Worm (Caenorhabditis elegans): Measurements from ENCODE around the gene R04B3.1.

R04B3.1 gene

DNA sequence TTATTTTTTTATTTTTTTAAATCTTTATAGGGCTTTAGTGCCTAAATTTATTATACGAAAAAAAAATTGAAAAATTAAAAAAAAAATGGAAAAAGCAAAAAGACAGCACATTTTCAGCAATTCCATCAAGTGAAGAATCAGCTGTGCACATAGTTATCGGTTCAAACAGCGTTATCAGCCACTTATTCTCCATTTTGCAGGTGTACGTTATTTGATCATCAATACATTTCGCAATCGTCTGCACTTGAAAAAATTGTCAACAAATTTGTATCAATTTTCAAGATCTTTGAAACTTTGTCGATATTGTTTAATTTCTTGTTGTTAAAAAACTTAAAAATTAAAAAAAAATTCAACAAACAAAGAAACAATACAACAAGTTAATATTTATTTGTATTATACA, 31.5 kb downstream of the R04B3.1 start:
- peak; percentile 40 for TF ChIP-seq pqm-1 (tag; optimal IDR thresholded peaks at IDR 0.05)
- peak; percentile 41 for TF ChIP-seq pha-4 (tag; optimal IDR thresholded peaks at IDR 0.05)
- TF ChIP-seq elt-2 (tag; optimal IDR thresholded peaks at IDR 0.05), result peak; percentile 65
- TF ChIP-seq nhr-76 (tag; optimal IDR thresholded peaks at IDR 0.05), result no peak
- TF ChIP-seq fkh-10 (GFP tag; optimal IDR thresholded peaks at IDR 0.05), result no peak

ce11 chrX:2439309-2439708, 31.9 kb downstream of the R04B3.1 start:
- TF ChIP-seq skn-1 (tag; optimal IDR thresholded peaks at IDR 0.05) (no peak), nfya-1 (tag; optimal IDR thresholded peaks at IDR 0.05; ENCODE audit: insufficient read depth) (peak; percentile 6), fos-1 (tag; optimal IDR thresholded peaks at IDR 0.05) (no peak), ZK546.5 (tag; optimal IDR thresholded peaks at IDR 0.05) (no peak), nhr-23 (tag; optimal IDR thresholded peaks at IDR 0.05) (no peak), ztf-11 (tag; optimal IDR thresholded peaks at IDR 0.05) (no peak), nhr-76 (tag; optimal IDR thresholded peaks at IDR 0.05) (no peak), egl-27 (tag; optimal IDR thresholded peaks at IDR 0.05) (no peak)

DNA sequence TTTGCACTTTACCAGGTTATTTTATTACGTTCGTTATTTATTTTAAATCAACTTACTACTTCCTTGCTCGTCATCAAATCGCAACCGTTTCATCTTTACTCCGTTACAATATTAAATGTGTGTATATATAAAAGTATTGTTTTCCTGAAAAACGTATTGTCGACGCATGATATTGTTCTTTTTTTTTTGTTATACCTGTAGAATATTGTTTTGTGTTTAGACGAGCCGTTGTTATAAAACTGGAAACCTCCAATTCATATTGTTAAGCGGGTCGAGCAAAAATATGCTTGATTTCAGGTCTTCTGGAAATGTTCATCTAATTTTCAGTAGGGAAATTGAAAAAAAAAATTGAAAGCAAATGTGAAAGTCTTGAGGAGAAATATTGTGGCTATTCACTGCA, 32.3 kb downstream of the R04B3.1 start, which contains the start of gene gid-2:
Gene gid-2, minus strand, starts transcription at position 101 of the 400 bp plus-strand sequence.
- TF ChIP-seq unc-39 (tag; optimal IDR thresholded peaks at IDR 0.05) (no peak), ama-1 (optimal IDR thresholded peaks at IDR 0.05) (no peak), nhr-77 (tag; optimal IDR thresholded peaks at IDR 0.05) (no peak), nhr-23 (tag; optimal IDR thresholded peaks at IDR 0.05) (no peak), ztf-4 (tag; optimal IDR thresholded peaks at IDR 0.05) (no peak)

ce11 chrX:2435353-2435752, 35.9 kb downstream of the R04B3.1 start:
- TF ChIP-seq ama-1 (optimal IDR thresholded peaks at IDR 0.05) (peak; percentile 24), nfya-1 (tag; optimal IDR thresholded peaks at IDR 0.05; ENCODE audit: insufficient read depth) (peak; percentile 10), nhr-77 (tag; optimal IDR thresholded peaks at IDR 0.05) (no peak), eor-1 (tag; optimal IDR thresholded peaks at IDR 0.05) (no peak), pha-4 (tag; optimal IDR thresholded peaks at IDR 0.05) (peak; percentile 16)

ce11 chrX:2433805-2434204, 37.4 kb downstream of the R04B3.1 start:
- TF ChIP-seq pqm-1 (tag; optimal IDR thresholded peaks at IDR 0.05), result no peak
- TF ChIP-seq unc-39 (tag; optimal IDR thresholded peaks at IDR 0.05), result no peak
- TF ChIP-seq aly-2 (tag; optimal IDR thresholded peaks at IDR 0.05), result no peak
- TF ChIP-seq mdl-1 (tag; optimal IDR thresholded peaks at IDR 0.05), result no peak
- no peak for TF ChIP-seq mml-1 (tag; optimal IDR thresholded peaks at IDR 0.05)
- no peak for TF ChIP-seq ceh-9 (tag; optimal IDR thresholded peaks at IDR 0.05)

DNA sequence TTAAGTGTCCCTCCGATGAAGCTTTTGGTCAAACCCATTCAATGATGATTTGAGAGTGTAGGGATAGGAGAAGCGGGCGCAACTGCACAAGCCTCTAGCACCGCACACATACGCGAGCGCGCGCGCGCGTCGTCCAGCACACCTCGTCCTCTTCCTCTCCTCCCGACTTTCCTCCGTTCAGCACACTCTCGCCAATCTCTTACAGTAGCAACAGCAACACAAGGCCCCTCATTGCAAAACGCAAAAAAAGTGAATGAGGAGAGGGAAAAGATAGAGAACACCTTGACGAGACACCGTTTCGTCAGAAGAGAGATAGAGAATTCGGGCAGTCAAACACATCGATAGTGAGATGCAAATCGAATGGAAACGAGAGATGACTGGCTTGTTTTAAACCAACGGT, 38.7 kb downstream of the R04B3.1 start:
- TF ChIP-seq lin-39 (tag; optimal IDR thresholded peaks at IDR 0.05) (peak; percentile 45), lin-15B (tag; optimal IDR thresholded peaks at IDR 0.05) (peak; percentile 7), ZK546.5 (tag; optimal IDR thresholded peaks at IDR 0.05) (no peak), elt-3 (tag; optimal IDR thresholded peaks at IDR 0.05) (no peak), tbx-2 (tag; optimal IDR thresholded peaks at IDR 0.05) (peak; percentile 12), pqm-1 (tag; optimal IDR thresholded peaks at IDR 0.05) (peak; percentile 13), pha-4 (tag; optimal IDR thresholded peaks at IDR 0.05) (peak; percentile 91), snpc-4 (tag; optimal IDR thresholded peaks at IDR 0.05) (peak; percentile 44), nhr-12 (tag; optimal IDR thresholded peaks at IDR 0.05) (no peak), unc-62 (GFP tag; optimal IDR thresholded peaks at IDR 0.05) (peak; percentile 33), ceh-9 (tag; optimal IDR thresholded peaks at IDR 0.05) (no peak), egl-27 (tag; optimal IDR thresholded peaks at IDR 0.05) (peak; percentile 70), fkh-10 (GFP tag; optimal IDR thresholded peaks at IDR 0.05) (no peak), lsy-12 (tag; optimal IDR thresholded peaks at IDR 0.05) (peak; percentile 11), nhr-25 (tag; optimal IDR thresholded peaks at IDR 0.05) (peak; percentile 83), fkh-2 (tag; optimal IDR thresholded peaks at IDR 0.05) (no peak), zag-1 (tag; optimal IDR thresholded peaks at IDR 0.05) (no peak), ztf-4 (tag; optimal IDR thresholded peaks at IDR 0.05) (no peak), nhr-23 (tag; optimal IDR thresholded peaks at IDR 0.05) (peak; percentile 66), nfya-1 (tag; optimal IDR thresholded peaks at IDR 0.05; ENCODE audit: insufficient read depth) (peak; percentile 60), egl-5 (tag; optimal IDR thresholded peaks at IDR 0.05) (no peak), ceh-28 (tag; optimal IDR thresholded peaks at IDR 0.05) (peak; percentile 8), fos-1 (tag; optimal IDR thresholded peaks at IDR 0.05) (no peak), mml-1 (tag; optimal IDR thresholded peaks at IDR 0.05) (no peak), nhr-43 (tag; optimal IDR thresholded peaks at IDR 0.05; ENCODE audit: poor library complexity, severe bottlenecking) (peak; percentile 13), elt-2 (tag; optimal IDR thresholded peaks at IDR 0.05) (peak; percentile 39), hmg-11 (tag; optimal IDR thresholded peaks at IDR 0.05) (peak; percentile 69), nhr-28 (tag; optimal IDR thresholded peaks at IDR 0.05) (no peak)
